Worm (Caenorhabditis elegans) whole organism, L2 larva: Measurements from ENCODE around the gene srv-17.

Experiments
- C34F6.9 ChIP-seq: fragments of 150-350 bp; optimal IDR thresholded peaks from 2 replicates; lab custom pipeline; 2014; ENCODE audit warnings: missing biosample characterization, missing genetic modification characterization
- F13H6.1 ChIP-seq: sonication (generic microtip); optimal IDR thresholded peaks from 2 replicates; lab custom pipeline; 2016; ENCODE audit warnings: missing genetic modification characterization, missing compliant biosample characterization
- R02D3.7 ChIP-seq: fragments of 150-350 bp; optimal IDR thresholded peaks from 2 replicates; lab custom pipeline; 2014; ENCODE audit warnings: missing biosample characterization, missing genetic modification characterization
- alr-1 ChIP-seq: fragments of 150-350 bp; optimal IDR thresholded peaks from 2 replicates; lab custom pipeline; 2014; ENCODE audit warnings: missing biosample characterization, missing genetic modification characterization
- ama-1 ChIP-seq: fragments of 150-350 bp; optimal IDR thresholded peaks from 2 replicates; lab custom pipeline; 2018; ENCODE audit warnings: inconsistent platforms
- blmp-1 ChIP-seq: sonication (generic microtip); optimal IDR thresholded peaks from 2 replicates; lab custom pipeline; 2017; ENCODE audit warnings: missing genetic modification characterization, mild to moderate bottlenecking, missing compliant biosample characterization, antibody characterized with exemption, moderate library complexity; ENCODE audit not compliant: insufficient read depth
- ceh-16 ChIP-seq: fragments of 150-350 bp; optimal IDR thresholded peaks from 2 replicates; lab custom pipeline; 2014; ENCODE audit warnings: missing biosample characterization, missing genetic modification characterization
- crh-2 ChIP-seq: sonication (generic microtip); optimal IDR thresholded peaks from 2 replicates; lab custom pipeline; 2017; ENCODE audit warnings: missing biosample characterization, missing genetic modification characterization
- dmd-4 ChIP-seq: sonication (generic microtip); optimal IDR thresholded peaks from 2 replicates; lab custom pipeline; 2017; ENCODE audit warnings: missing biosample characterization, missing genetic modification characterization
- egl-27 ChIP-seq: sonication (generic microtip); optimal IDR thresholded peaks from 3 replicates; lab custom pipeline; 2017; ENCODE audit warnings: missing biosample characterization, missing genetic modification reagents, missing genetic modification characterization
- elt-1 ChIP-seq: fragments of 150-350 bp; optimal IDR thresholded peaks from 2 replicates; lab custom pipeline; 2014; ENCODE audit warnings: missing biosample characterization, missing genetic modification characterization
- elt-3 ChIP-seq: sonication (generic microtip); optimal IDR thresholded peaks from 2 replicates; lab custom pipeline; 2017; ENCODE audit warnings: missing biosample characterization, missing genetic modification characterization
- fos-1 ChIP-seq: fragments of 150-350 bp; optimal IDR thresholded peaks from 2 replicates; lab custom pipeline; 2014; ENCODE audit warnings: missing biosample characterization, missing genetic modification characterization
- gmeb-1 ChIP-seq: fragments of 150-350 bp; optimal IDR thresholded peaks from 2 replicates; lab custom pipeline; 2014; ENCODE audit warnings: missing biosample characterization, missing genetic modification characterization
- lin-11 ChIP-seq: fragments of 150-350 bp; sonication (generic microtip); optimal IDR thresholded peaks from 2 replicates; lab custom pipeline; 2014; ENCODE audit warnings: missing biosample characterization, missing genetic modification characterization, inconsistent platforms, mixed read lengths
- lin-13 ChIP-seq: fragments of 150-350 bp; optimal IDR thresholded peaks from 2 replicates; lab custom pipeline; 2014; ENCODE audit warnings: missing biosample characterization, missing genetic modification reagents, missing genetic modification characterization
- lin-39 ChIP-seq: fragments of 150-350 bp; optimal IDR thresholded peaks from 2 replicates; lab custom pipeline; 2014; ENCODE audit warnings: missing biosample characterization, missing genetic modification reagents, missing genetic modification characterization
- mab-5 ChIP-seq: fragments of 150-350 bp; optimal IDR thresholded peaks from 2 replicates; lab custom pipeline; 2014; ENCODE audit warnings: missing biosample characterization, missing genetic modification characterization
- mbf-1 ChIP-seq: sonication (generic microtip); optimal IDR thresholded peaks from 2 replicates; lab custom pipeline; 2017; ENCODE audit warnings: missing biosample characterization, missing genetic modification characterization
- mdl-1 ChIP-seq, 2 experiments: fragments of 150-350 bp in 1 of 2; sonication (generic microtip) in 1 of 2; optimal IDR thresholded peaks; 2 replicates each; lab custom pipeline; 2017; ENCODE audit warnings: missing biosample characterization in 2 of 2, missing genetic modification characterization in 2 of 2
- nhr-10 ChIP-seq: sonication (generic microtip); optimal IDR thresholded peaks from 2 replicates; lab custom pipeline; 2017; ENCODE audit warnings: missing biosample characterization, missing genetic modification characterization
- nhr-11 ChIP-seq: fragments of 150-350 bp; optimal IDR thresholded peaks from 2 replicates; lab custom pipeline; 2014; ENCODE audit warnings: missing biosample characterization, missing genetic modification characterization
- nhr-129 ChIP-seq: fragments of 150-350 bp; optimal IDR thresholded peaks from 2 replicates; lab custom pipeline; 2014; ENCODE audit warnings: missing biosample characterization, missing genetic modification characterization
- nhr-21 ChIP-seq: fragments of 150-350 bp; optimal IDR thresholded peaks from 2 replicates; lab custom pipeline; 2014; ENCODE audit warnings: missing biosample characterization, missing genetic modification characterization
- nhr-25 ChIP-seq: fragments of 150-350 bp; sonication (generic microtip); optimal IDR thresholded peaks from 3 replicates; lab custom pipeline; 2014; ENCODE audit warnings: missing biosample characterization, missing genetic modification characterization
- nhr-6 ChIP-seq: fragments of 150-350 bp; optimal IDR thresholded peaks from 2 replicates; lab custom pipeline; 2014; ENCODE audit warnings: missing biosample characterization, missing genetic modification characterization
- nhr-77 ChIP-seq: fragments of 150-350 bp; optimal IDR thresholded peaks from 2 replicates; lab custom pipeline; 2014; ENCODE audit warnings: missing biosample characterization, missing genetic modification characterization
- peb-1 ChIP-seq: fragments of 150-350 bp; optimal IDR thresholded peaks from 2 replicates; lab custom pipeline; 2014; ENCODE audit warnings: missing biosample characterization, missing genetic modification characterization
- snpc-4 ChIP-seq: fragments of 150-350 bp; optimal IDR thresholded peaks from 2 replicates; lab custom pipeline; 2014; ENCODE audit warnings: missing biosample characterization, missing genetic modification characterization
- unc-39 ChIP-seq: fragments of 150-350 bp; optimal IDR thresholded peaks from 2 replicates; lab custom pipeline; 2014; ENCODE audit warnings: missing biosample characterization, missing genetic modification characterization
- zag-1 ChIP-seq: fragments of 150-350 bp; optimal IDR thresholded peaks from 2 replicates; lab custom pipeline; 2014; ENCODE audit warnings: missing biosample characterization, missing genetic modification characterization
- ztf-1 ChIP-seq: fragments of 200-800 bp; sonication (Bioruptor generic); conservative IDR thresholded peaks from 2 replicates; pipeline ENCODE4 v1.3.6; 2022; ENCODE audit warnings: missing genetic modification characterization, missing compliant biosample characterization
- ztf-11 ChIP-seq: sonication (generic microtip); optimal IDR thresholded peaks from 2 replicates; lab custom pipeline; 2017; ENCODE audit warnings: missing biosample characterization, missing genetic modification characterization

Gene srv-17

ce11 chrIV:5895190-5895589 is 25.2 kb upstream of the srv-17 start, which contains the start of gene nspb-6:
nspb-6 (plus strand) TSS chrIV:5895490.
- TF ChIP-seq mdl-1 (tag; optimal IDR thresholded peaks at IDR 0.05; lab: Kevin White, UChicago) (no peak), dmd-4 (tag; lab: Kevin White, UChicago) (no peak), mbf-1 (tag; lab: Kevin White, UChicago) (no peak), lin-13 (no peak), ceh-16 (tag; lab: Kevin White, UChicago) (no peak), snpc-4 (no peak), nhr-129 (tag; lab: Kevin White, UChicago) (no peak), alr-1 (no peak), nhr-6 (tag; lab: Kevin White, UChicago) (no peak), lin-11 (no peak), R02D3.7 (tag; lab: Kevin White, UChicago) (no peak), ztf-1 (GFP tag; lab: Robert Waterston, UW) (no peak), zag-1 (no peak), fos-1 (tag; lab: Kevin White, UChicago) (no peak), lin-39 (tag; lab: Kevin White, UChicago) (no peak), C34F6.9 (tag; lab: Kevin White, UChicago) (no peak), ama-1 (no peak), unc-39 (tag; lab: Kevin White, UChicago) (no peak), elt-1 (tag; lab: Kevin White, UChicago) (no peak)

- no peak for TF ChIP-seq elt-1 (tag; lab: Kevin White, UChicago)
- no peak for TF ChIP-seq ztf-11 (tag; lab: Kevin White, UChicago)
- no peak for TF ChIP-seq lin-11
- TF ChIP-seq ceh-16 (tag; lab: Kevin White, UChicago) = no peak
- TF ChIP-seq unc-39 (tag; lab: Kevin White, UChicago) = no peak
- no peak for TF ChIP-seq nhr-21 (tag; lab: Kevin White, UChicago)
- TF ChIP-seq nhr-25 = no peak
- TF ChIP-seq egl-27 (tag; lab: Kevin White, UChicago) = no peak
- TF ChIP-seq lin-39 (tag; lab: Kevin White, UChicago) = no peak
- TF ChIP-seq nhr-11 = no peak
- TF ChIP-seq alr-1 = no peak
- no peak for TF ChIP-seq C34F6.9 (tag; lab: Kevin White, UChicago)
- TF ChIP-seq nhr-6 (tag; lab: Kevin White, UChicago) = no peak
- TF ChIP-seq elt-3 = no peak
- TF ChIP-seq peb-1 = no peak
- TF ChIP-seq gmeb-1 (tag; lab: Kevin White, UChicago) = no peak
- TF ChIP-seq dmd-4 (tag; lab: Kevin White, UChicago) = no peak
- TF ChIP-seq R02D3.7 (tag; lab: Kevin White, UChicago) = no peak
- no peak for TF ChIP-seq mdl-1 (tag; optimal IDR thresholded peaks at IDR 0.05; lab: Kevin White, UChicago)
- TF ChIP-seq, all 48 proteins: peak for 0
Measured at ce11 chrIV:5891265-5891664, 21.3 kb upstream of the srv-17 start, which contains the start of gene H04M03.3. H04M03.3 (plus strand) TSS chrIV:5891565.

ce11 chrIV:5886605-5887004 is 16.6 kb upstream of the srv-17 start:
- TF ChIP-seq F13H6.1 = no peak
- no peak for TF ChIP-seq lin-39 (tag; lab: Kevin White, UChicago)
- TF ChIP-seq unc-39 (tag; lab: Kevin White, UChicago) = no peak
- TF ChIP-seq blmp-1 (tag; lab: Kevin White, UChicago) = no peak
- TF ChIP-seq mab-5 (tag; lab: Kevin White, UChicago) = no peak
- no peak for TF ChIP-seq peb-1
- TF ChIP-seq nhr-21 (tag; lab: Kevin White, UChicago) = no peak
- no peak for TF ChIP-seq crh-2 (tag; lab: Kevin White, UChicago)
- no peak for TF ChIP-seq mbf-1 (tag; lab: Kevin White, UChicago)
- no peak for TF ChIP-seq nhr-10
- TF ChIP-seq R02D3.7 (tag; lab: Kevin White, UChicago) = no peak
- no peak for TF ChIP-seq nhr-129 (tag; lab: Kevin White, UChicago)

- TF ChIP-seq blmp-1 (tag; lab: Kevin White, UChicago) = peak; percentile 8
- TF ChIP-seq lin-11 = no peak
- peak; percentile 62 for TF ChIP-seq elt-1 (tag; lab: Kevin White, UChicago)
Measured at ce11 chrIV:5885180-5885887, 15.4 kb upstream of the srv-17 start, which contains the start of gene glf-1. glf-1 (plus strand) TSS chrIV:5885835.

ce11 chrIV:5884500-5884899 is 14.5 kb upstream of the srv-17 start, which contains the start of gene H04M03.11:
H04M03.11 (minus strand) TSS chrIV:5884600.
- no peak for TF ChIP-seq R02D3.7 (tag; lab: Kevin White, UChicago)
- no peak for TF ChIP-seq lin-11
- TF ChIP-seq snpc-4 = no peak
- TF ChIP-seq elt-1 (tag; lab: Kevin White, UChicago) = no peak
- TF ChIP-seq zag-1 = no peak
- no peak for TF ChIP-seq nhr-77 (tag; lab: Kevin White, UChicago)
